Fruit fly (Drosophila melanogaster) whole organism, embryonic: ENCODE measurements around the gene Hpd.
A peak's percentile ranks its signal among the peaks of the same experiment; 100 is the strongest.

ENCODE experiments used
- Asciz ChIP-seq: fragments of 200-800 bp; sonication (Bioruptor generic); optimal IDR thresholded peaks from 2 replicates; lab custom pipeline; 2017; ENCODE audit warnings: missing biosample characterization, mild to moderate bottlenecking, missing genetic modification characterization, missing genetic modification reagents
- Atf3 ChIP-seq: fragments of 200-800 bp; sonication (Bioruptor generic); optimal IDR thresholded peaks from 3 replicates; lab custom pipeline; 2016; ENCODE audit warnings: missing biosample characterization, missing genetic modification characterization
- CG10209 ChIP-seq: fragments of 200-800 bp; sonication (Bioruptor generic); optimal IDR thresholded peaks from 3 replicates; lab custom pipeline; 2017; ENCODE audit warnings: missing biosample characterization, mild to moderate bottlenecking, missing genetic modification characterization, missing genetic modification reagents
- CG12219 ChIP-seq: fragments of 200-800 bp; sonication (Bioruptor generic); optimal IDR thresholded peaks from 3 replicates; lab custom pipeline; 2018; ENCODE audit warnings: missing biosample characterization, mild to moderate bottlenecking, missing genetic modification characterization
- CG13123 ChIP-seq: fragments of 200-800 bp; sonication (Bioruptor generic); optimal IDR thresholded peaks from 2 replicates; lab custom pipeline; 2016; ENCODE audit warnings: missing biosample characterization, missing genetic modification characterization
- CG13424 ChIP-seq: fragments of 200-800 bp; sonication (Bioruptor generic); optimal IDR thresholded peaks from 2 replicates; lab custom pipeline; 2019; ENCODE audit warnings: missing biosample characterization, mild to moderate bottlenecking, missing genetic modification characterization, moderate library complexity
- CG14667 ChIP-seq: fragments of 200-800 bp; sonication (Bioruptor generic); IDR thresholded peaks from 2 replicates; pipeline ENCODE4 v1.3.6; 2022; ENCODE audit warnings: missing biosample characterization, missing genetic modification characterization
- CG17612 ChIP-seq: fragments of 200-800 bp; sonication (Bioruptor generic); IDR thresholded peaks from 2 replicates; pipeline ENCODE4 v1.3.6; 2022; ENCODE audit warnings: missing biosample characterization, missing genetic modification characterization
- CG1792 ChIP-seq: fragments of 200-800 bp; sonication (Bioruptor generic); optimal IDR thresholded peaks from 2 replicates; lab custom pipeline; 2016; ENCODE audit warnings: missing biosample characterization, missing genetic modification characterization
- CG18262 ChIP-seq: fragments of 200-800 bp; optimal IDR thresholded peaks from 3 replicates; lab custom pipeline; 2019; ENCODE audit warnings: missing biosample characterization, mild to moderate bottlenecking, missing genetic modification characterization, moderate library complexity
- CG1832 ChIP-seq: fragments of 200-800 bp; sonication (Bioruptor generic); optimal IDR thresholded peaks from 2 replicates; lab custom pipeline; 2017; ENCODE audit warnings: missing biosample characterization, mild to moderate bottlenecking, missing genetic modification characterization, inconsistent platforms
- CG18619 ChIP-seq: fragments of 200-800 bp; sonication (Bioruptor generic); optimal IDR thresholded peaks from 3 replicates; lab custom pipeline; 2017; ENCODE audit warnings: missing biosample characterization, mild to moderate bottlenecking, missing genetic modification characterization
- CG18764 ChIP-seq: fragments of 200-800 bp; sonication (Bioruptor generic); optimal IDR thresholded peaks from 3 replicates; lab custom pipeline; 2016; ENCODE audit warnings: missing biosample characterization, missing genetic modification characterization
- CG2678 ChIP-seq: fragments of 200-800 bp; sonication (Bioruptor generic); optimal IDR thresholded peaks from 3 replicates; lab custom pipeline; 2019; ENCODE audit warnings: missing biosample characterization, mild to moderate bottlenecking, missing genetic modification characterization, moderate library complexity
- CG30020 ChIP-seq: fragments of 200-800 bp; optimal IDR thresholded peaks from 2 replicates; lab custom pipeline; 2019; ENCODE audit warnings: missing biosample characterization, mild to moderate bottlenecking, missing genetic modification characterization, moderate library complexity
- CG30403 ChIP-seq: fragments of 200-800 bp; sonication (Bioruptor generic); optimal IDR thresholded peaks from 3 replicates; lab custom pipeline; 2016; ENCODE audit warnings: missing biosample characterization, missing genetic modification characterization
- CG31224 ChIP-seq: fragments of 200-800 bp; sonication (Bioruptor generic); IDR thresholded peaks from 2 replicates; pipeline ENCODE4 v1.3.6; 2022; ENCODE audit warnings: missing biosample characterization, missing genetic modification characterization
- CG42726 ChIP-seq: fragments of 200-800 bp; sonication (Bioruptor generic); IDR thresholded peaks from 2 replicates; pipeline ENCODE4 v1.3.6; 2022; ENCODE audit warnings: missing biosample characterization, missing genetic modification characterization; ENCODE audit not compliant: partially characterized antibody
- CG4820 ChIP-seq: fragments of 200-800 bp; sonication (Bioruptor generic); optimal IDR thresholded peaks from 3 replicates; lab custom pipeline; 2016; ENCODE audit warnings: missing biosample characterization, missing genetic modification characterization
- CG6654 ChIP-seq: fragments of 200-800 bp; sonication (Bioruptor generic); optimal IDR thresholded peaks from 2 replicates; lab custom pipeline; 2017; ENCODE audit warnings: missing biosample characterization, mild to moderate bottlenecking, missing genetic modification characterization
- CG7786 ChIP-seq: fragments of 200-800 bp; sonication (Bioruptor generic); optimal IDR thresholded peaks from 2 replicates; lab custom pipeline; 2016; ENCODE audit warnings: missing biosample characterization, missing genetic modification characterization
- CG7839 ChIP-seq: fragments of 200-800 bp; sonication (Bioruptor generic); optimal IDR thresholded peaks from 3 replicates; lab custom pipeline; 2018; ENCODE audit warnings: missing biosample characterization, mild to moderate bottlenecking, missing genetic modification characterization, moderate library complexity
- CG7963 ChIP-seq: fragments of 200-800 bp; sonication (Bioruptor generic); IDR thresholded peaks from 3 replicates; pipeline ENCODE4 v1.3.6; 2022; ENCODE audit warnings: missing biosample characterization, missing genetic modification characterization; ENCODE audit not compliant: partially characterized antibody
- CG8089 ChIP-seq: fragments of 200-800 bp; sonication (Bioruptor generic); optimal IDR thresholded peaks from 3 replicates; lab custom pipeline; 2016; ENCODE audit warnings: missing biosample characterization, missing genetic modification characterization
- CG8359 ChIP-seq: fragments of 200-800 bp; sonication (Bioruptor generic); optimal IDR thresholded peaks from 2 replicates; lab custom pipeline; 2017; ENCODE audit warnings: missing biosample characterization, mild to moderate bottlenecking, missing genetic modification characterization, borderline replicate concordance
- D19B ChIP-seq: fragments of 200-800 bp; sonication (Bioruptor generic); optimal IDR thresholded peaks from 2 replicates; lab custom pipeline; 2017; ENCODE audit warnings: missing biosample characterization, mild to moderate bottlenecking, missing genetic modification characterization
- Deaf1 ChIP-seq: fragments of 200-800 bp; optimal IDR thresholded peaks from 3 replicates; lab custom pipeline; 2019; ENCODE audit warnings: missing biosample characterization, mild to moderate bottlenecking, missing genetic modification characterization, moderate library complexity
- Dek ChIP-seq: fragments of 200-800 bp; sonication (Bioruptor generic); optimal IDR thresholded peaks from 3 replicates; lab custom pipeline; 2019; ENCODE audit warnings: missing biosample characterization, mild to moderate bottlenecking, missing genetic modification characterization, moderate library complexity
- Drgx ChIP-seq: fragments of 200-800 bp; sonication (Bioruptor generic); IDR thresholded peaks from 2 replicates; pipeline ENCODE4 v1.3.6; 2022; ENCODE audit warnings: missing biosample characterization, missing genetic modification characterization
- Elba2 ChIP-seq: fragments of 200-800 bp; sonication (Bioruptor generic); optimal IDR thresholded peaks from 3 replicates; lab custom pipeline; 2016; ENCODE audit warnings: missing biosample characterization, missing genetic modification characterization
- Hand ChIP-seq: fragments of 200-800 bp; sonication (Bioruptor generic); optimal IDR thresholded peaks from 2 replicates; lab custom pipeline; 2017; ENCODE audit warnings: mild to moderate bottlenecking, missing biosample characterization, missing genetic modification reagents, missing genetic modification characterization
- Hsf ChIP-seq: fragments of 200-800 bp; sonication (Bioruptor generic); optimal IDR thresholded peaks from 3 replicates; lab custom pipeline; 2016; ENCODE audit warnings: missing biosample characterization, missing genetic modification characterization
- MBD-R2 ChIP-seq: fragments of 200-800 bp; sonication (Bioruptor generic); IDR thresholded peaks from 2 replicates; pipeline ENCODE4 v1.3.6; 2022; ENCODE audit warnings: missing biosample characterization, missing genetic modification characterization
- Poxn ChIP-seq: fragments of 200-800 bp; sonication (Bioruptor generic); IDR thresholded peaks from 2 replicates; pipeline ENCODE4 v1.3.6; 2022; ENCODE audit warnings: missing biosample characterization, missing genetic modification characterization
- Ravus ChIP-seq: fragments of 200-800 bp; sonication (Bioruptor generic); IDR thresholded peaks from 2 replicates; pipeline ENCODE4 v1.3.6; 2022; ENCODE audit warnings: missing biosample characterization, missing genetic modification characterization
- Sox100B ChIP-seq: fragments of 200-800 bp; sonication (Bioruptor generic); optimal IDR thresholded peaks from 3 replicates; lab custom pipeline; 2018; ENCODE audit warnings: missing biosample characterization, mild to moderate bottlenecking, missing genetic modification characterization
- Xrp1 ChIP-seq: fragments of 200-800 bp; sonication (Bioruptor generic); IDR thresholded peaks from 2 replicates; pipeline ENCODE4 v1.3.6; 2022; ENCODE audit warnings: missing biosample characterization, missing genetic modification characterization
- aop ChIP-seq: fragments of 200-800 bp; sonication (Bioruptor generic); IDR thresholded peaks from 2 replicates; pipeline ENCODE4 v1.3.6; 2022; ENCODE audit warnings: missing biosample characterization, missing genetic modification characterization
- danr ChIP-seq: fragments of 200-800 bp; sonication (Bioruptor generic); IDR thresholded peaks from 2 replicates; pipeline ENCODE4 v1.3.6; 2022; ENCODE audit warnings: missing biosample characterization, missing genetic modification characterization
- en ChIP-seq: fragments of 200-800 bp; sonication (Bioruptor generic); optimal IDR thresholded peaks from 2 replicates; lab custom pipeline; 2016; ENCODE audit warnings: missing biosample characterization, missing genetic modification characterization
- fd3F ChIP-seq: fragments of 200-800 bp; sonication (Bioruptor generic); optimal IDR thresholded peaks from 2 replicates; lab custom pipeline; 2018; ENCODE audit warnings: missing biosample characterization, mild to moderate bottlenecking, missing genetic modification characterization, moderate library complexity
- inv ChIP-seq: fragments of 200-800 bp; sonication (Bioruptor generic); IDR thresholded peaks from 2 replicates; pipeline ENCODE4 v1.3.6; 2022; ENCODE audit warnings: missing biosample characterization, missing genetic modification characterization; ENCODE audit not compliant: partially characterized antibody
- jumu ChIP-seq: fragments of 200-800 bp; sonication (Bioruptor generic); optimal IDR thresholded peaks from 3 replicates; lab custom pipeline; 2016; ENCODE audit warnings: missing biosample characterization, missing genetic modification characterization
- lbe ChIP-seq: fragments of 200-800 bp; sonication (Bioruptor generic); optimal IDR thresholded peaks from 2 replicates; lab custom pipeline; 2016; ENCODE audit warnings: missing biosample characterization, mild to moderate bottlenecking, missing genetic modification characterization
- nmo ChIP-seq: fragments of 200-800 bp; sonication (Bioruptor generic); optimal IDR thresholded peaks from 2 replicates; lab custom pipeline; 2018; ENCODE audit warnings: missing biosample characterization, mild to moderate bottlenecking, missing genetic modification characterization, moderate library complexity
- pum ChIP-seq: fragments of 200-800 bp; sonication (Bioruptor generic); optimal IDR thresholded peaks from 2 replicates; lab custom pipeline; 2016; ENCODE audit warnings: missing biosample characterization, missing genetic modification characterization
- salm ChIP-seq: fragments of 200-800 bp; sonication (Bioruptor generic); optimal IDR thresholded peaks from 2 replicates; lab custom pipeline; 2018; ENCODE audit warnings: missing biosample characterization, mild to moderate bottlenecking, missing genetic modification characterization
- sd ChIP-seq: fragments of 200-800 bp; sonication (Bioruptor generic); optimal IDR thresholded peaks from 3 replicates; lab custom pipeline; 2018; ENCODE audit warnings: missing biosample characterization, mild to moderate bottlenecking, missing genetic modification characterization, moderate library complexity
- slp2 ChIP-seq: fragments of 200-800 bp; sonication (Bioruptor generic); optimal IDR thresholded peaks from 2 replicates; lab custom pipeline; 2016; ENCODE audit warnings: missing biosample characterization, missing genetic modification characterization
- sna ChIP-seq: fragments of 200-800 bp; sonication (Bioruptor generic); IDR thresholded peaks from 2 replicates; pipeline ENCODE4 v1.3.6; 2022; ENCODE audit warnings: missing biosample characterization, missing genetic modification characterization; ENCODE audit not compliant: partially characterized antibody
- tx ChIP-seq: fragments of 200-800 bp; sonication (Bioruptor generic); optimal IDR thresholded peaks from 2 replicates; lab custom pipeline; 2016; ENCODE audit warnings: missing biosample characterization, missing genetic modification characterization

The Hpd gene

dm6 chr3L:20474789-20475208 is 35.1 kb upstream of the Hpd start (continued):
- peak; percentile 71 for TF ChIP-seq lbe
- peak; percentile 37 for TF ChIP-seq salm (tag; lab: Kevin White, UChicago)
- peak; percentile 34 for TF ChIP-seq CG6654 (GFP tag; lab: Kevin White, UChicago)
- peak; percentile 83 for TF ChIP-seq CG18619
- TF ChIP-seq Xrp1 (GFP tag; lab: Robert Waterston, UW), result no peak
- TF ChIP-seq Hand (GFP tag; lab: Kevin White, UChicago), result peak; percentile 76
- TF ChIP-seq CG1832 (GFP tag; lab: Kevin White, UChicago), result no peak
- no peak for TF ChIP-seq CG42726 (GFP tag; lab: Robert Waterston, UW)
- peak; percentile 57 for TF ChIP-seq D19B (GFP tag; lab: Kevin White, UChicago)
- TF ChIP-seq Hsf, result peak; percentile 84
- TF ChIP-seq CG4820 (GFP tag; lab: Kevin White, UChicago), result peak; percentile 74
- TF ChIP-seq CG8359, result no peak
- no peak for TF ChIP-seq MBD-R2 (GFP tag; lab: Robert Waterston, UW)
- TF ChIP-seq Sox100B (GFP tag; lab: Kevin White, UChicago), result peak; percentile 75
- TF ChIP-seq CG2678 (tag; lab: Kevin White, UChicago), result peak; percentile 89
- TF ChIP-seq inv, result no peak
- TF ChIP-seq CG31224 (GFP tag; lab: Robert Waterston, UW), result no peak
- TF ChIP-seq CG18262 (tag; lab: Kevin White, UChicago), result peak; percentile 82
- no peak for TF ChIP-seq CG17612
- peak; percentile 62 for TF ChIP-seq Deaf1
- TF ChIP-seq pum (GFP tag; lab: Kevin White, UChicago), result peak; percentile 80
- TF ChIP-seq danr (GFP tag; lab: Robert Waterston, UW), result no peak
- peak; percentile 76 for TF ChIP-seq tx (GFP tag; lab: Kevin White, UChicago)
- peak; percentile 63 for TF ChIP-seq CG30020 (tag; lab: Kevin White, UChicago)
- peak; percentile 84 for TF ChIP-seq CG7786 (GFP tag; lab: Kevin White, UChicago)
- TF ChIP-seq Elba2 (GFP tag; lab: Kevin White, UChicago), result peak; percentile 36
- TF ChIP-seq Poxn (GFP tag; lab: Robert Waterston, UW), result no peak
- TF ChIP-seq nmo, result peak; percentile 75
- peak; percentile 92 for TF ChIP-seq CG30403 (GFP tag; lab: Kevin White, UChicago)
- TF ChIP-seq CG12219 (GFP tag; lab: Kevin White, UChicago), result peak; percentile 55
- TF ChIP-seq CG7963 (GFP tag; lab: Robert Waterston, UW), result no peak
- TF ChIP-seq Atf3 (GFP tag; lab: Kevin White, UChicago), result peak; percentile 86
- peak; percentile 85 for TF ChIP-seq CG7839 (tag; lab: Kevin White, UChicago)
- TF ChIP-seq en (GFP tag; lab: Kevin White, UChicago), result peak; percentile 55
- TF ChIP-seq CG1792 (GFP tag; lab: Kevin White, UChicago), result peak; percentile 75
- TF ChIP-seq CG18764 (GFP tag; lab: Kevin White, UChicago), result peak; percentile 84
- no peak for TF ChIP-seq aop (GFP tag; lab: Robert Waterston, UW)
- no peak for TF ChIP-seq CG14667
- TF ChIP-seq sna (GFP tag; lab: Robert Waterston, UW), result no peak
- TF ChIP-seq CG10209 (GFP tag; lab: Kevin White, UChicago), result peak; percentile 83
- TF ChIP-seq CG13424 (tag; lab: Kevin White, UChicago), result peak; percentile 89
- TF ChIP-seq Drgx (GFP tag; lab: Robert Waterston, UW), result no peak
- peak; percentile 87 for TF ChIP-seq jumu
- peak; percentile 71 for TF ChIP-seq Asciz
- TF ChIP-seq Ravus, result no peak
- peak; percentile 87 for TF ChIP-seq Dek (tag; lab: Kevin White, UChicago)
- peak; percentile 78 for TF ChIP-seq fd3F (GFP tag; lab: Kevin White, UChicago)
- TF ChIP-seq slp2 (GFP tag; lab: Kevin White, UChicago), result peak; percentile 73
- peak; percentile 58 for TF ChIP-seq sd (tag; lab: Kevin White, UChicago)
- TF ChIP-seq CG13123, result peak; percentile 81
- TF ChIP-seq CG8089 (GFP tag; lab: Kevin White, UChicago), result peak; percentile 65
